Fruit fly (Drosophila melanogaster) whole organism, embryonic: ENCODE measurements around the gene CG31104.
A peak's percentile ranks its signal among the peaks of the same experiment; 100 is the strongest.

Experiments used
- BEAF-32 ChIP-seq: fragments of 200-800 bp; sonication (Bioruptor generic); optimal IDR thresholded peaks from 3 replicates; lab custom pipeline; 2017; ENCODE audit warnings: missing biosample characterization, missing genetic modification characterization, mild to moderate bottlenecking, moderate library complexity, missing genetic modification reagents
- CG10209 ChIP-seq: fragments of 200-800 bp; sonication (Bioruptor generic); optimal IDR thresholded peaks from 3 replicates; lab custom pipeline; 2017; ENCODE audit warnings: missing biosample characterization, mild to moderate bottlenecking, missing genetic modification characterization, missing genetic modification reagents
- CG10654 ChIP-seq: fragments of 200-800 bp; sonication (Bioruptor generic); optimal IDR thresholded peaks from 2 replicates; lab custom pipeline; 2016; ENCODE audit warnings: missing biosample characterization, missing genetic modification characterization
- CG12155 ChIP-seq: fragments of 200-800 bp; sonication (Bioruptor generic); optimal IDR thresholded peaks from 3 replicates; lab custom pipeline; 2016; ENCODE audit warnings: missing biosample characterization, missing genetic modification characterization
- CG12391 ChIP-seq: fragments of 200-800 bp; sonication (Bioruptor generic); optimal IDR thresholded peaks from 3 replicates; lab custom pipeline; 2018; ENCODE audit warnings: missing biosample characterization, mild to moderate bottlenecking, missing genetic modification characterization, moderate library complexity
- CG13775 ChIP-seq: fragments of 200-800 bp; sonication (Bioruptor generic); optimal IDR thresholded peaks from 3 replicates; lab custom pipeline; 2017; ENCODE audit warnings: missing biosample characterization, mild to moderate bottlenecking, missing genetic modification characterization
- CG16863 ChIP-seq: fragments of 200-800 bp; sonication (Bioruptor generic); optimal IDR thresholded peaks from 3 replicates; lab custom pipeline; 2016; ENCODE audit warnings: missing biosample characterization, missing genetic modification characterization
- CG17829 ChIP-seq: fragments of 200-800 bp; optimal IDR thresholded peaks from 2 replicates; lab custom pipeline; 2019; ENCODE audit warnings: missing biosample characterization, mild to moderate bottlenecking, missing genetic modification characterization, moderate library complexity
- CG3163 ChIP-seq: fragments of 200-800 bp; sonication (Bioruptor generic); optimal IDR thresholded peaks from 3 replicates; lab custom pipeline; 2016; ENCODE audit warnings: missing biosample characterization, missing genetic modification characterization
- CG3838 ChIP-seq: fragments of 200-800 bp; sonication (Bioruptor generic); optimal IDR thresholded peaks from 3 replicates; lab custom pipeline; 2016; ENCODE audit warnings: missing biosample characterization, missing genetic modification characterization
- CG3995 ChIP-seq: fragments of 200-800 bp; sonication (Bioruptor generic); optimal IDR thresholded peaks from 3 replicates; lab custom pipeline; 2016; ENCODE audit warnings: missing biosample characterization, missing genetic modification characterization
- CG4854 ChIP-seq: fragments of 200-800 bp; sonication (Bioruptor generic); optimal IDR thresholded peaks from 2 replicates; lab custom pipeline; 2016; ENCODE audit warnings: missing biosample characterization, missing genetic modification characterization, inconsistent platforms
- CG6854 ChIP-seq: fragments of 200-800 bp; sonication (Bioruptor generic); optimal IDR thresholded peaks from 3 replicates; lab custom pipeline; 2017; ENCODE audit warnings: missing biosample characterization, mild to moderate bottlenecking, missing genetic modification characterization
- CG7372 ChIP-seq: fragments of 200-800 bp; sonication (Bioruptor generic); IDR thresholded peaks from 2 replicates; pipeline ENCODE4 v1.3.6; 2022; ENCODE audit warnings: missing biosample characterization, missing genetic modification characterization
- CG7839 ChIP-seq: fragments of 200-800 bp; sonication (Bioruptor generic); optimal IDR thresholded peaks from 3 replicates; lab custom pipeline; 2018; ENCODE audit warnings: missing biosample characterization, mild to moderate bottlenecking, missing genetic modification characterization, moderate library complexity
- CG7987 ChIP-seq: fragments of 200-800 bp; sonication (Bioruptor generic); optimal IDR thresholded peaks from 2 replicates; lab custom pipeline; 2018; ENCODE audit warnings: missing biosample characterization, mild to moderate bottlenecking, missing genetic modification characterization, moderate library complexity
- CG8281 ChIP-seq: fragments of 200-800 bp; sonication (Bioruptor generic); optimal IDR thresholded peaks from 2 replicates; lab custom pipeline; 2018; ENCODE audit warnings: missing biosample characterization, mild to moderate bottlenecking, missing genetic modification characterization, moderate library complexity
- CG8765 ChIP-seq: fragments of 200-800 bp; sonication (Bioruptor generic); IDR thresholded peaks from 2 replicates; pipeline ENCODE4 v1.3.6; 2022; ENCODE audit warnings: missing biosample characterization, missing genetic modification characterization
- CG8944 ChIP-seq: fragments of 200-800 bp; sonication (Bioruptor generic); optimal IDR thresholded peaks from 3 replicates; lab custom pipeline; 2016; ENCODE audit warnings: missing biosample characterization, missing genetic modification characterization
- Camta ChIP-seq: fragments of 200-800 bp; sonication (Bioruptor generic); optimal IDR thresholded peaks from 2 replicates; lab custom pipeline; 2016; ENCODE audit warnings: missing biosample characterization, missing genetic modification characterization
- Chrac-16 ChIP-seq: fragments of 200-800 bp; sonication (Bioruptor generic); optimal IDR thresholded peaks from 3 replicates; lab custom pipeline; 2016; ENCODE audit warnings: missing biosample characterization, missing genetic modification characterization
- CoRest ChIP-seq: fragments of 200-800 bp; sonication (Bioruptor generic); optimal IDR thresholded peaks from 3 replicates; lab custom pipeline; 2018; ENCODE audit warnings: missing biosample characterization, mild to moderate bottlenecking, missing genetic modification characterization, moderate library complexity
- Dp ChIP-seq: fragments of 200-800 bp; sonication (Bioruptor generic); optimal IDR thresholded peaks from 2 replicates; lab custom pipeline; 2018; ENCODE audit warnings: missing biosample characterization, mild to moderate bottlenecking, missing genetic modification characterization, moderate library complexity
- Fer2 ChIP-seq: fragments of 200-800 bp; sonication (Bioruptor generic); optimal IDR thresholded peaks from 2 replicates; lab custom pipeline; 2018; ENCODE audit warnings: missing biosample characterization, mild to moderate bottlenecking, missing genetic modification characterization, moderate library complexity
- GATAe ChIP-seq: fragments of 200-800 bp; sonication (Bioruptor generic); conservative IDR thresholded peaks from 2 replicates; pipeline ENCODE4 v1.3.6; 2022; ENCODE audit warnings: missing biosample characterization, missing genetic modification characterization
- H2.0 ChIP-seq: fragments of 200-800 bp; sonication (Bioruptor generic); IDR thresholded peaks from 2 replicates; pipeline ENCODE4 v1.3.6; 2022; ENCODE audit warnings: missing biosample characterization, missing genetic modification characterization
- HHEX ChIP-seq: fragments of 200-800 bp; sonication (Bioruptor generic); optimal IDR thresholded peaks from 3 replicates; lab custom pipeline; 2017; ENCODE audit warnings: missing biosample characterization, mild to moderate bottlenecking, missing genetic modification characterization, missing genetic modification reagents
- HLH4C ChIP-seq: fragments of 200-800 bp; sonication (Bioruptor generic); IDR thresholded peaks from 3 replicates; pipeline ENCODE4 v1.3.6; 2022; ENCODE audit warnings: missing biosample characterization, missing genetic modification characterization; ENCODE audit not compliant: partially characterized antibody
- Hmr ChIP-seq: fragments of 200-800 bp; sonication (Bioruptor generic); optimal IDR thresholded peaks from 3 replicates; lab custom pipeline; 2017; ENCODE audit warnings: mild to moderate bottlenecking, missing biosample characterization, missing genetic modification reagents, missing genetic modification characterization
- Hr3 ChIP-seq: fragments of 200-800 bp; sonication (Bioruptor generic); optimal IDR thresholded peaks from 3 replicates; lab custom pipeline; 2016; ENCODE audit warnings: missing biosample characterization, missing genetic modification characterization
- Mad ChIP-seq: fragments of 200-800 bp; sonication (Bioruptor generic); optimal IDR thresholded peaks from 2 replicates; lab custom pipeline; 2016; ENCODE audit warnings: missing biosample characterization, missing genetic modification characterization
- Neu2 ChIP-seq: fragments of 200-800 bp; sonication (Bioruptor generic); optimal IDR thresholded peaks from 3 replicates; lab custom pipeline; 2016; ENCODE audit warnings: missing biosample characterization, missing genetic modification characterization, borderline replicate concordance
- Taf1 ChIP-seq: fragments of 200-800 bp; sonication (Bioruptor generic); IDR thresholded peaks from 2 replicates; pipeline ENCODE4 v1.3.6; 2022; ENCODE audit warnings: missing biosample characterization, missing genetic modification characterization
- abd-A ChIP-seq: fragments of 200-800 bp; sonication (Bioruptor generic); optimal IDR thresholded peaks from 3 replicates; lab custom pipeline; 2019; ENCODE audit warnings: missing biosample characterization, mild to moderate bottlenecking, missing genetic modification characterization, moderate library complexity
- chif ChIP-seq, 2 experiments: fragments of 200-800 bp; sonication (Bioruptor generic); optimal IDR thresholded peaks; 3 replicates each; lab custom pipeline; 2016; ENCODE audit warnings: missing biosample characterization in 2 of 2, missing genetic modification characterization in 2 of 2
- chm ChIP-seq: fragments of 200-800 bp; sonication (Bioruptor generic); IDR thresholded peaks from 2 replicates; pipeline ENCODE4 v1.3.6; 2022; ENCODE audit warnings: missing biosample characterization, missing genetic modification characterization
- da ChIP-seq: fragments of 200-800 bp; sonication (Bioruptor generic); optimal IDR thresholded peaks from 2 replicates; lab custom pipeline; 2016; ENCODE audit warnings: missing biosample characterization, missing genetic modification characterization
- disco-r ChIP-seq: fragments of 200-800 bp; sonication (Bioruptor generic); optimal IDR thresholded peaks from 2 replicates; lab custom pipeline; 2016; ENCODE audit warnings: missing biosample characterization, missing genetic modification characterization
- emc ChIP-seq: fragments of 200-800 bp; sonication (Bioruptor generic); optimal IDR thresholded peaks from 2 replicates; lab custom pipeline; 2016; ENCODE audit warnings: missing biosample characterization, missing genetic modification characterization
- fd96Cb ChIP-seq: fragments of 200-800 bp; sonication (Bioruptor generic); optimal IDR thresholded peaks from 2 replicates; lab custom pipeline; 2018; ENCODE audit warnings: missing biosample characterization, mild to moderate bottlenecking, missing genetic modification characterization, moderate library complexity
- grau ChIP-seq: fragments of 200-800 bp; optimal IDR thresholded peaks from 3 replicates; lab custom pipeline; 2019; ENCODE audit warnings: missing biosample characterization, mild to moderate bottlenecking, missing genetic modification characterization, moderate library complexity
- grn ChIP-seq: fragments of 200-800 bp; sonication (Bioruptor generic); optimal IDR thresholded peaks from 3 replicates; lab custom pipeline; 2017; ENCODE audit warnings: missing biosample characterization, missing genetic modification characterization
- gro ChIP-seq: fragments of 200-800 bp; sonication (Bioruptor generic); optimal IDR thresholded peaks from 2 replicates; lab custom pipeline; 2016; ENCODE audit warnings: missing biosample characterization, missing genetic modification characterization
- inv ChIP-seq: fragments of 200-800 bp; sonication (Bioruptor generic); IDR thresholded peaks from 2 replicates; pipeline ENCODE4 v1.3.6; 2022; ENCODE audit warnings: missing biosample characterization, missing genetic modification characterization; ENCODE audit not compliant: partially characterized antibody
- luna ChIP-seq: fragments of 200-800 bp; sonication (Bioruptor generic); optimal IDR thresholded peaks from 2 replicates; lab custom pipeline; 2016; ENCODE audit warnings: missing biosample characterization, missing genetic modification characterization
- nom ChIP-seq: fragments of 200-800 bp; sonication (Bioruptor generic); optimal IDR thresholded peaks from 2 replicates; lab custom pipeline; 2017; ENCODE audit warnings: missing biosample characterization, missing genetic modification characterization, mild to moderate bottlenecking, moderate library complexity, missing genetic modification reagents
- peb ChIP-seq: fragments of 200-800 bp; sonication (Bioruptor generic); IDR thresholded peaks from 2 replicates; pipeline ENCODE4 v1.3.6; 2022; ENCODE audit warnings: missing biosample characterization, missing genetic modification characterization
- shn ChIP-seq: fragments of 200-800 bp; sonication (Bioruptor generic); optimal IDR thresholded peaks from 3 replicates; lab custom pipeline; 2016; ENCODE audit warnings: missing biosample characterization, missing genetic modification characterization
- vnd ChIP-seq: fragments of 200-800 bp; sonication (Bioruptor generic); IDR thresholded peaks from 3 replicates; pipeline ENCODE4 v1.3.6; 2022; ENCODE audit warnings: missing biosample characterization, missing genetic modification characterization; ENCODE audit not compliant: partially characterized antibody
- zen2 ChIP-seq: fragments of 200-800 bp; sonication (Bioruptor generic); IDR thresholded peaks from 3 replicates; pipeline ENCODE4 v1.3.6; 2022; ENCODE audit warnings: missing biosample characterization, missing genetic modification characterization; ENCODE audit not compliant: partially characterized antibody

CG31104 gene

dm6 chr3R:25262322-25262761 is 22.9 kb upstream of the CG31104 start, which contains the start of the genes Kdsr and CG11858:
Kdsr (minus strand) TSS chr3R:25262498.
CG11858 (plus strand) TSS chr3R:25262741.
- TF ChIP-seq luna (GFP tag; lab: Kevin White, UChicago), result peak; percentile 40
- TF ChIP-seq CG16863, result peak; percentile 15
- TF ChIP-seq CG4854 (GFP tag; lab: Kevin White, UChicago), result peak; percentile 55
- TF ChIP-seq grau, result peak; percentile 73
- peak; percentile 71 for TF ChIP-seq CoRest (tag; lab: Kevin White, UChicago)
- no peak for TF ChIP-seq HLH4C (GFP tag; lab: Robert Waterston, UW)
- TF ChIP-seq CG7372 (GFP tag; lab: Robert Waterston, UW), result peak; percentile 35; the same call in 1 of the 2 replicates
- TF ChIP-seq GATAe (GFP tag; lab: Robert Waterston, UW), result peak; percentile 61
- TF ChIP-seq CG10209 (GFP tag; lab: Kevin White, UChicago), result peak; percentile 38
- TF ChIP-seq emc, result no peak
- TF ChIP-seq gro, result peak; percentile 58
- peak; percentile 19 for TF ChIP-seq CG3163 (GFP tag; lab: Kevin White, UChicago)
- TF ChIP-seq CG10654 (GFP tag; lab: Kevin White, UChicago), result peak; percentile 29
- peak; percentile 67 for TF ChIP-seq Hmr
- no peak for TF ChIP-seq zen2 (GFP tag; lab: Robert Waterston, UW)
- TF ChIP-seq Neu2 (GFP tag; lab: Kevin White, UChicago), result no peak
- TF ChIP-seq CG13775, result peak; percentile 73
- TF ChIP-seq Fer2, result peak; percentile 21
- peak; percentile 73 for TF ChIP-seq grn (GFP tag; lab: Kevin White, UChicago)
- peak; percentile 56 for TF ChIP-seq CG17829 (tag; lab: Kevin White, UChicago)
- 0 out of 3 replicates have a peak, but pooled peaks have one; percentile 23 for TF ChIP-seq vnd (GFP tag; lab: Robert Waterston, UW)
- TF ChIP-seq H2.0 (GFP tag; lab: Robert Waterston, UW), result peak; percentile 60; the same call in 1 of the 2 replicates
- no peak for TF ChIP-seq da (GFP tag; lab: Kevin White, UChicago)
- peak; percentile 58 for TF ChIP-seq Chrac-16 (GFP tag; lab: Kevin White, UChicago)
- TF ChIP-seq Dp, result peak; percentile 11
- peak; percentile 42 for TF ChIP-seq CG3838 (GFP tag; lab: Kevin White, UChicago)
- peak; percentile 61 for TF ChIP-seq Mad (GFP tag; lab: Kevin White, UChicago)
- TF ChIP-seq Hr3 (GFP tag; lab: Kevin White, UChicago), result peak; percentile 63
- TF ChIP-seq Taf1 (GFP tag; lab: Robert Waterston, UW), result peak; percentile 52
- peak; percentile 49 to 56 for TF ChIP-seq chif (GFP tag; optimal IDR thresholded peaks at IDR 0.05; lab: Kevin White, UChicago)
- TF ChIP-seq fd96Cb (tag; lab: Kevin White, UChicago), result peak; percentile 45
- TF ChIP-seq CG7839 (tag; lab: Kevin White, UChicago), result peak; percentile 64
- TF ChIP-seq peb (GFP tag; lab: Robert Waterston, UW), result peak; percentile 47; the same call in 1 of the 2 replicates
- TF ChIP-seq CG12155 (GFP tag; lab: Kevin White, UChicago), result peak; percentile 54
- TF ChIP-seq disco-r (GFP tag; lab: Kevin White, UChicago), result peak; percentile 31
- peak; percentile 28 for TF ChIP-seq CG8944
- TF ChIP-seq BEAF-32 (GFP tag; lab: Kevin White, UChicago), result peak; percentile 52
- TF ChIP-seq Camta, result peak; percentile 16
- no peak for TF ChIP-seq CG6854 (GFP tag; lab: Kevin White, UChicago)
- TF ChIP-seq shn (GFP tag; lab: Kevin White, UChicago), result peak; percentile 59
- TF ChIP-seq CG7987 (GFP tag; lab: Kevin White, UChicago), result peak; percentile 48
- peak; percentile 4 for TF ChIP-seq CG3995 (GFP tag; lab: Kevin White, UChicago)
- peak; percentile 12 for TF ChIP-seq HHEX (GFP tag; lab: Kevin White, UChicago)
- TF ChIP-seq chm, result 0 out of 2 replicates have a peak, but pooled peaks have one; percentile 5
- peak; percentile 7 for TF ChIP-seq CG8281 (tag; lab: Kevin White, UChicago)
- TF ChIP-seq CG12391 (tag; lab: Kevin White, UChicago), result peak; percentile 79
- peak; percentile 53 for TF ChIP-seq CG8765 (GFP tag; lab: Robert Waterston, UW)
- TF ChIP-seq abd-A (tag; lab: Kevin White, UChicago), result no peak
- TF ChIP-seq inv (GFP tag; lab: Robert Waterston, UW), result no peak
- no peak for TF ChIP-seq nom
